Fruit fly (Drosophila melanogaster) Kc167 (cell line): ENCODE data around the gene CG33267.

Source experiments
- Sin3A ChIP-seq: fragments of >200 bp; optimal IDR thresholded peaks from 2 replicates; lab custom pipeline; 2018; ENCODE audit warnings: missing external identifiers
- h ChIP-seq: fragments of >200 bp; optimal IDR thresholded peaks from 3 replicates; lab custom pipeline; 2018; ENCODE audit warnings: missing external identifiers
- insv ChIP-seq: fragments of >200 bp; optimal IDR thresholded peaks from 3 replicates; lab custom pipeline; 2018; ENCODE audit warnings: missing external identifiers
- ttk ChIP-seq: sonication (Bioruptor generic); optimal IDR thresholded peaks from 2 replicates; lab custom pipeline; 2017; ENCODE audit warnings: missing external identifiers

DNA sequence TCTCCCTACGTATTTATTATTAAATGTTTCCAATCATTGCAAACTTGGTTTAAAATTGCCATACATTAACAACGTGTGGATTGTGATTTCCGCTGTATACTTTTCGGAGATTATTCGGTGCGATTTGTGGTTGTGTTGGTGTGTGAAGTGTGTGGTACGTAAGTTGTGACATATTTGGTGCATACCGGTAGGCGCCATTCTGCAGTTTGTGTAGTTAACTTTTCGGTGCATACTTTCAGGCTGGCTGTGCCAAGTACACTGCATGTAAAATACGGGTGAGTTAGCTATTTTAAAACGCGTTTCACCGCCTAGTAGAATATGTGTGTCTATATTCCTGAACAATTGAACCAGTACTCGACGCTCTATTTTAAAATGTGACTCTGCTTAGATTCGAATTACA lies 41.0 kb upstream of the CG33267 start:
- TF ChIP-seq h (no peak), ttk (lab: Kevin White, UChicago) (no peak), insv (no peak), Sin3A (no peak)
